Fruit fly (Drosophila melanogaster) whole organism: ENCODE results near the gene CG5880.

ENCODE experiments used
- CG8478 ChIP-seq: fragments of >200 bp; optimal IDR thresholded peaks from 2 replicates; lab custom pipeline; 2018; ENCODE audit warnings: inconsistent platforms
- Dll ChIP-seq: fragments of >200 bp; optimal IDR thresholded peaks from 2 replicates; lab custom pipeline; 2017
- EcR ChIP-seq, 2 experiments: fragments of >200 bp; optimal IDR thresholded peaks; 2 replicates each; lab custom pipeline; 2017; ENCODE audit warnings: missing biosample characterization in 2 of 2, missing genetic modification characterization in 2 of 2, missing genetic modification reagents in 2 of 2
- pan ChIP-seq: fragments of >200 bp; optimal IDR thresholded peaks from 2 replicates; lab custom pipeline; 2017
- psq ChIP-seq: fragments of >200 bp; optimal IDR thresholded peaks from 2 replicates; lab custom pipeline; 2017
- usp ChIP-seq: fragments of >200 bp; optimal IDR thresholded peaks from 2 replicates; lab custom pipeline; 2017; ENCODE audit warnings: missing biosample characterization, missing genetic modification characterization, mixed read lengths

The CG5880 gene

DNA sequence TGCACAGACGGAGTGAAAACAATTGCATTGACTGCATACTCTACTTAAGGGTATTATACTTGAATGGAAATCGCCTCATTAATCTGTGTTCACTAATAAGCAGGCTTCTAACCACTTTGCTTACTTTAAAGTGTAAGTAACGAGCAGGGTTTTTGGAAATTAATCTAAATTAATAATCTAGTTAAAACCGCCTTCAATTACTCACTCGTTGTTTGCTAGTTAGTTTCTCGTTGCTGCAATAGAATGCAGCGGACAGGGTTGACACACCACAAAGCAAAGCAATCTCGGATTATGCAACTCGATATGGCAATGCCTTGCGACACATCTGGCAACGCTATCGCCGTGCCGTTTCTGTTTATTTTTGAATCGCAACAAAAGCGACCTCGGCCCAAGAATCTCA is 23.4 kb downstream of the CG5880 start:
- TF ChIP-seq Dll (lab: Kevin White, UChicago) (no peak), CG8478 (lab: Kevin White, UChicago) (no peak), pan (lab: Kevin White, UChicago) (no peak), psq (lab: Kevin White, UChicago) (no peak), EcR (GFP tag; optimal IDR thresholded peaks at IDR 0.05; lab: Kevin White, UChicago) (no peak), usp (no peak)

DNA sequence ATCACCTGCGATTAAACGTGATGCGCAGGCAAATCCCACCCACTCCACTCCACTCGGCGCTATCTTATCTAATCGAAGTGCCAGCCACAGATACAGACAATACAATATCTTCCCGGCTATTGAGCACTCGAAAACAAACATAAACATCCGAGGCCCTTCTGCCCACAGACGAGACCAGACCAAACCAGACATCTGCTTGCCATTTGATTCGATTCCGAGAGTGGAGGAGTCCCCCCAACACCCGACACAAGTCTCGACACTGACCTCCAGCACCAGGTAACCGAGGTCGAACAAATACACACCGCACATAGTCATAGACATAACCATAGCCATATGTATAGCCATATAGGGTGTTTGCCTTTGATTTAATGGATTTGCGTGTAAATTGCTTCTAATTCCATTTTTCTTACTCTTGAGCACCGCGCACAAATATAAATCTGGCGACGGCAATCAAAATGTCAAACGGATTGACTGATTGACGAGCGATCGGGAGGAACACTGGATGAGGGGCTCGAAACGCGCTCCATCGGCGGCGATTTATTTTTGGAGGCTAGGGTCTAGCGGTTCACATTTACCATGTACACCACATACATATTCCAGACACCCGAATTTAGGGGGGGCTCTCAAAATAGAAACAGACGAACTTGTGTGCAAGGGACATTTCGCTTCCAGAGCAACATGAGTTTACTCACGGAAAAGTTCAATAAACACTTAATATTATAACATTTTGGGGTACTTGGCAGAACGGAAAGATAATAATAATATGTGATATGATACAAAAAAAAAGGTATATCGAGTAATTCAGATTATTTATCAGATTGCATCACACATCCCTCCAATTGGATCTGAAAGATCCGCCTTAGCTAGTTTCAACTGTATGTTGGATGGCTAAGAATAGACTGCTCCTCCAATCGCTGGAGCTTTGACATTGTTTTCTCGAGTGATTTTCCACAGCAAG is 32.5 kb downstream of the CG5880 start:
- TF ChIP-seq pan (lab: Kevin White, UChicago) (no peak), Dll (lab: Kevin White, UChicago) (no peak), EcR (GFP tag; optimal IDR thresholded peaks at IDR 0.05; lab: Kevin White, UChicago) (no peak), CG8478 (lab: Kevin White, UChicago) (no peak), psq (lab: Kevin White, UChicago) (no peak), usp (no peak)

DNA sequence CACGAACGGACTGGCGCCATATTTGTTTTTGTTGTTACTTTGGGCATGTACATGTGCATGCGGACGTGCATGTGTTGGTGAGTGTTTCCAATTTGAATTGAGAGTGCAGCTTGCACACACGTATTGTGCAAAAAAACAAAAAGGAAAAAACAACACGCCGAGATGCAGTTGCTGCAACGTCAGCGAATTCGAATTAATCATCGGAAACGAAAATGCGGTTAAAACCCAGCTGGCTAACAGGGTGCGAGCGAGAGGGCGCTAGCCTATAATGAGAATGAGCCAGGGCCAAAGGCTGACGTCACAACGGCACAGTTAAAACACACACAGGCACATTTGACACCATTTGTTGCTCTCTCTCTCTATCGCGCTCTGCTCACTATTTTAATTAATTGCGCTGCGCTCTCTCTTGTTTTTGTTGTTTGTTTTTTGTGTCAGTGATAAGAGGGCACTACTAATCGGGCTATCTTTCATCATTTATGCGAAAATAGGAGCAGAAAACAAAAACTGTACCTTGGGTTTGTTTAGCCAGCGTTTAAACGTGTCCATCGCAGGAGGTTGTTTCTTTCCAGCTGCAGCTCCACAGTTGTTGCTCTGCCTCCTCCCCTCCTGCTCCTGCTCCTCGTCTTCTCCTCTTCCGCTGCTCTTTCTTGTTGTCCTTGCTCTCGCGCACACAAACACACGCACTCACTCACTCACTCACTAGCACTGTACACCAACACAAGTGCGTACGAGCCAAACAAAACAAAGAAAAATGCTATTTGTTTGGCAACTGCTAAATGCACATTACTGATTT is 33.5 kb downstream of the CG5880 start:
- no peak for TF ChIP-seq usp
- TF ChIP-seq pan (lab: Kevin White, UChicago): no peak
- peak; percentile 51 for TF ChIP-seq Dll (lab: Kevin White, UChicago)
- no peak for TF ChIP-seq CG8478 (lab: Kevin White, UChicago)

DNA sequence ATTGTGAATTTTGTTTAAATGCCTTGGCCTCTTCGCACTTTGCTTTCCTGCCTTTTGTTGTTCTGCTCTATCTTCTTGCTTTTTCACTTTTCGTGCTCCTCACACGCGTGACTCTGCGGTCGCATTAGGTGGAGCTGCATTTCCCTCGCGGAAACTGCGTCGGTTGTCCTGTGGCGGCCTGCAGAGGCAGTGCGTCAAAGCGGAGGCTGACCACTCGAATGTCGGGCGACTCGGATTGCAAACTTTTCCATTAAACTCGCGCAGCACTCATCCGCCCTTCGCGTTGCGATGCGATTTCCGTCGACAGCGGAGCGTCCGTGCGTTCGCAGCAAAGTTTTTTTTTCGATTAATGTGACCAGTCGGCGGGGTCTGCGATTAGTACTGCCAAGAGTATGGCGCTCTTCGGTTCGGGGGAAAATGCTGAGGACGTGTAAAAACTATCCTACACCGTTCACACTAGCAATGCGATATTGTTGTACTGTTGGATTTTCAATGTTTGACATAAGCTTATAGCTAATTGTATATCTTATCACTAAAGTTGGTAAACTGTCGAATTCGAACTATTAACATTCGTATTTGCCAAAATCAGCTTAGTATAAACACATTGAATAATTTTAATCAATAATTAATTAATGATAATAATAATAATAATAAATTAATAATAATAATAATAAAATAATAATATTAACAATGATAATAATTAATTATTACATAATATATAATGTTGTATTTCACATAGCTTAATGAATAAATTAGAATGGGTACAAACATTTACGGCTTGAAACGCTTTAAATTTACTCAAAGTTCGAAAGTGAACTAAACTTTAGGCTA is 34.4 kb downstream of the CG5880 start, which contains the start of gene CG6051:
TSS of gene CG6051 (minus strand) at position 385 of the 831 bp plus-strand sequence.
- TF ChIP-seq psq (lab: Kevin White, UChicago) (no peak), usp (no peak), pan (lab: Kevin White, UChicago) (no peak), Dll (lab: Kevin White, UChicago) (no peak)

DNA sequence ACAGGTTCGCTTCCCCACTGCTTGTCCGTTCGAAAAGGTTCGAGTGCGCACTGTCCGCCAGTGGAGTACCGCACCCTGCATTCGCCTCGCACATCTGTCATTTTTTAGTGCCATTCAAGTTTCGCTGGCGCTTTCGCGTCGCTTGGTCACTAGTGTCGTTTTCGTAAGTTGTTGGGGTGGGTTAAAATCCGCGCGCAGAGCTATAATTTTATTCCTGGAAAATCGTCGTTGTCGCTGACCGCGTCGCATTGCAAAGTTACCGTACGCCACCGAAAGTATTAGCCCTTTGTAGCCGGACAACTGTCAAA is 34.9 kb downstream of the CG5880 start, which contains the start of gene Men-b:
TSS of gene Men-b (plus strand) at position 147 of the 308 bp plus-strand sequence.
- TF ChIP-seq usp (no peak), CG8478 (lab: Kevin White, UChicago) (no peak), psq (lab: Kevin White, UChicago) (no peak), Dll (lab: Kevin White, UChicago) (no peak), EcR (GFP tag; optimal IDR thresholded peaks at IDR 0.05; lab: Kevin White, UChicago) (no peak), pan (lab: Kevin White, UChicago) (no peak)

DNA sequence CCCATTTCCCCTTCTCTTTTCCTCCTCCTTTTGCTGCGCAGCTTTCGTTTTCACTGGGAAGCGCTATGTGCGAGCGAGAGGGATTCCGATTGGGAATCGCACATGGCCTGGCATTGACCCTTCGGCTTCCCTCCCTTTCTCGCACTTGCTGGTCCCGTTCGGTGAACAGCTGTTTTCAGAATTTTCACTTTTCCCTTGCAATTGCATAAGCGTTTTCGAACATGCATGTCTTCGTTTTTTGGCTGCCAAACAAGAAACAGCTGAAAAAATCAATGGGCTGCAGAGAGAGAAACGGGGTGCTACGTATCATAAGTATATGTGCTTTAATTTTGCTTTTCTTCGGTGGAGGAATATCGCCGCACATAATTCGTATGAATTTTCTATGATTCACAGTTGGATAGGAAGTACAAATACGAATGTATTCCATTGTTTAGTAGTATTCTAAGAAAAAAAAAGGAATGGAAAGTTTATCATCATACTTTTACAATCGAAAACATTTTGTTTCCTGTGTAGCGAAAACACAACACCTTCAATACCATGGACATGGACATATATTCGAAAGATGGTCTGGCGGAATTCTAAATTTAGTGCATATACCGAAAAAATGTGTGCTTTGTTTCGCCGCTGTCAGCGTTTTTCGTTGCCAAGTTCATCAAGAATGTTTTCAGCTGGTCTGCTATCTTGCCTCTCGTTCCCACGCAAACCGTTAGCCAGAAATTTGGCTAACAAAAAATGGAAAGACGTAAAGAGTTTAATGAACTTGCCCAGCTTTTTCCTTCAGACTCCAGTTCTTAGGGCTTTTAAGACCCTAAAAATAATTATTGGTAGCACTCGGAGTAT is 35.8 kb downstream of the CG5880 start:
- no peak for TF ChIP-seq usp
- TF ChIP-seq pan (lab: Kevin White, UChicago): peak; percentile 47

DNA sequence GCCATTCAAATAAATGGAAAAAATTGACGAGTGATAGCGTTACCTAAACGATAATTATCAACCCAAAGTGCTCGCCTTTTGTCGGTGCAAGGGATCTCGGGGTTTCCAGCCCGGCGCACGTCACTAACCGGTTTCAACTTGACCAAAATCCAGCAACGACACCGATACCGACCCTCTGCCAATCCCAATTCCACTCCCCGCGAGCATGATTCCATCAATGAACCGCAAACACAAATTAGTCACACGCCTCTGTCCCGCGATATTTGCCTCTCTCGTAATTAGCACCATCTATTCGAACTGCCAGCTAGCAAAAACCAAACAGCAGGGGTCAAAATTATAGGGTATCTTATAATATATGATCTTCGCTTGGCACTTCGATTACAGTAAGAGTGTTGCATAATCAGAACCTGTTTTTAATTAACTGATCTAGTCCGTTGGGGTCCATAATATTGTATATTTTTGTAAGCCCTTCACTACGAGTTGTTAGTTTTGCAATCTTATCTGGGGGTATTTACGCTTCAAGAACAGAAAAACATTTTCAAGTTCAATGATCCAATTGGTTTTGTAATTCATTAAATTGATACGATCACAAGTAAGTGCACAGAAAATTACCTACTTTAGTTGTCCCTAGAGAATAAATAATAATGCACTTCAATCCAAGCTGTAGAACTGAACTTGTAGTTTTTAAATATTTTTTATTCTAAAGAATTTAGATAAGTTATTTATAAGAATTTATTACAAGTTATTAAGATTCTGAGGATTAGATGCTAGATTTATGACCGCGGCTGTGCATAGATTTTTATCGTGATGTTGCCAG is 36.7 kb downstream of the CG5880 start:
- no peak for TF ChIP-seq usp
- no peak for TF ChIP-seq psq (lab: Kevin White, UChicago)
- no peak for TF ChIP-seq pan (lab: Kevin White, UChicago)
- TF ChIP-seq EcR (GFP tag; optimal IDR thresholded peaks at IDR 0.05; lab: Kevin White, UChicago): no peak
- no peak for TF ChIP-seq CG8478 (lab: Kevin White, UChicago)
- TF ChIP-seq Dll (lab: Kevin White, UChicago): no peak

DNA sequence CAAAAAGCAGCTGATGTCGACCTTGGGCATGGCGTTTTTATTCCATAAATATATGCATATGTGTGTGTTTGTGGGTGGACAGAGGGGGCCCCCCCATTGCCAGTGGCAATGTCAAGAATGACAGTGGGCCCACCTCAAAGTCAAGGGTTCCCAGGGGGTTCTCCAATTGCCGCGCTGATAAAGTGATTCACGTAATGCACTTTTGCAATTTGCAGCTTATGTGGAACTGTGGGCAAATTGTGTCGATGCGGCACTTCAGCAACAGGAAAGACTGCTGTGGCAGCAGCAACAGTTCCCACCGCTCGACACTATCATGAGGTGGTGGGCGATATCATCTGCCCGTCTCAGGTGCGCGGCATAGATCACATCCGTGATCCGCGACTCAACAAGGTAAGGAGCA is 37.5 kb downstream of the CG5880 start:
- no peak for TF ChIP-seq psq (lab: Kevin White, UChicago)
- no peak for TF ChIP-seq pan (lab: Kevin White, UChicago)
- no peak for TF ChIP-seq usp
- TF ChIP-seq EcR (GFP tag; optimal IDR thresholded peaks at IDR 0.05; lab: Kevin White, UChicago): no peak
- TF ChIP-seq CG8478 (lab: Kevin White, UChicago): no peak
- TF ChIP-seq Dll (lab: Kevin White, UChicago): no peak

DNA sequence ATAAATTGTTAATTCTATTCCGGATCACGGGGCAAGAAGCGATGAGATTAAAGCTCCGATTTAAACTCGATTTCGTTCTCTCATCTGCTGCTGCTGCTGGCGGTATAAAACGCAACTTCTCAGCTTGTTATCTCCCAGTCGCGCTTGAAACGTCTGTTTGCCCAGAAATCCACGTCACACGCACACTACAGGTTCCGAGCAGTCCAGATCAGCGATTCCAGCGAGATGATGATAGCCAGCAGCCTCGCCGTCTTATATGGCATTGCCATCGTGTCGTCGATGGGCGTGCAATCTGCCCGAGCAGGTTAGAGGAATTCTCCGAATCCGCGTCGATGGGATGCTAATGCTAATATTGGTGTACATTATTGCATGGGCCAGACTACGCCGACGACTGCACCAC is 41.3 kb downstream of the CG5880 start, which contains the start of gene grass:
TSS of gene grass (plus strand) at position 135 of the 400 bp plus-strand sequence.
- TF ChIP-seq Dll (lab: Kevin White, UChicago): no peak
- no peak for TF ChIP-seq EcR (GFP tag; optimal IDR thresholded peaks at IDR 0.05; lab: Kevin White, UChicago)
- TF ChIP-seq usp: no peak

DNA sequence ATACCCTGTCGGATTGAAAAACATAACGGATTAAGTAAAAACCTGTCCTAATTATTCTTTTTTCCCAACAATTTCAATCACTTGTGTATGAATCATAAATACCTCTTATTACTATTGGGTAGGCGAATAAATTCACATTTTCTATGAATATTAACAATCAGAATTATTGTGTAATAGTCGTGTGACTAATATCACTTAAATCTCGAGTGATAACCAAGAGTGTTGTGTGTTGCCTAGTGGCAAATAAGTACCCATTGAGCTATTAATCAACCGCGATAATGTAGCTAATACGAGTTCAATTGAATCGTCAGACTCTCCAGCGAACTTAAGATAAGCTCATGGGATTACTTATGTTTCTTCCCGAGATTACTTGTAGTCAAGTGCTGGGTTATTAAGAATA is 43.3 kb downstream of the CG5880 start:
- TF ChIP-seq pan (lab: Kevin White, UChicago) (no peak), CG8478 (lab: Kevin White, UChicago) (no peak)
